Fruit fly (Drosophila melanogaster): ENCODE results near the gene CG3226.

The CG3226 gene

DNA sequence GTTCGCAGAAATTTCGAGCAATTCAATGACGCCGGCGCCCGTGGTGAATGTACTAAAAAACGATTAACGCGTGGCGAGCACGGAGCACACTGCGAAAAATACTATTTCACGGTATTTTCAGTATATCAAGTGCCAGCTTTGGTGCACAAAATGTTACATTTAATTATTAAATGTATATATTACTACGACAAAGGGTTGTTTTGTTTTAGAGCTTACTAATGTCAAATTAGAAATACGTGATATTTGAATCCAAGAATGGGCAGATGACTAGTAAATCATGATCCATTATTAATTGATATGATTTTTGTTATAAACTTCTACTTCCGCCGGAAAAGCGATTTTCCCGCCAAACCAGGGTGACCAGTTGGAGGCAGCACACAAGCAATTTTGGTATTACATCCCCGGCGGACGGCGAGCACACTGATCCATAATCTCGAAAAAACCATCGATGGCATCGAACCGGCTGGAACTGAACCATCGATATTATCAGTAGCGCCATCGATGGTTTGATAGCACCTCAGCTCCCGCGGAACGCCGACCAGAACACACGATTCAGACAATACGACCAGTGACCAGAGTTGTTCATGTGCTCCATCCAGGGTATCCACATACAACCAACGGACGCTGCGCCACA is at the start of gene CG3226, which contains the start of gene Cdc7:
TSS of gene CG3226 (minus strand) at position 51 of the 634 bp plus-strand sequence.
TSS of gene Cdc7 (plus strand) at position 344 of the 634 bp plus-strand sequence.
- TF ChIP-seq Sin3A (optimal IDR thresholded peaks at IDR 0.05) (no peak), ttk (optimal IDR thresholded peaks at IDR 0.05) (no peak), insv (optimal IDR thresholded peaks at IDR 0.05) (no peak), h (optimal IDR thresholded peaks at IDR 0.05) (no peak), psq (optimal IDR thresholded peaks at IDR 0.05) (no peak), Myc (optimal IDR thresholded peaks at IDR 0.05) (no peak)

DNA sequence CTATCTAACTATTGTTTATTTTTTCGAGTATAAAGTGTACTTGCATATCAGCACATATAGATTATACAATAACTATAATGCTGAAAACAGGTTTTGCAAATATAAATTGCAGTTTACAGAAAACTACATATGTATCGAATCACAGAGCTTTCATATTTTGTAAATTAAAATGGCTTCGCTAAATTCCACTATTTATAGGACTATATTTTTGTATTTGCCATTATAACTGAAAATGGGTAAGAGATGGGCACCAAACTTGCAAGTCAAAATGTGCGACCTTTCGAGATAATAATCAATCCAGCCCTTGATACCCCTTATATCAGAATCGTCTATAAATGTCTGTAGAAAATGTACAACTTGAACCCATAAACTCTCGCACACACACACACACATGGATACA is 49.2 kb upstream of the CG3226 start:
- TF ChIP-seq h (optimal IDR thresholded peaks at IDR 0.05) (no peak), Myc (optimal IDR thresholded peaks at IDR 0.05) (no peak), psq (optimal IDR thresholded peaks at IDR 0.05) (no peak), Sin3A (optimal IDR thresholded peaks at IDR 0.05) (no peak), ttk (optimal IDR thresholded peaks at IDR 0.05) (no peak), insv (optimal IDR thresholded peaks at IDR 0.05) (no peak)

DNA sequence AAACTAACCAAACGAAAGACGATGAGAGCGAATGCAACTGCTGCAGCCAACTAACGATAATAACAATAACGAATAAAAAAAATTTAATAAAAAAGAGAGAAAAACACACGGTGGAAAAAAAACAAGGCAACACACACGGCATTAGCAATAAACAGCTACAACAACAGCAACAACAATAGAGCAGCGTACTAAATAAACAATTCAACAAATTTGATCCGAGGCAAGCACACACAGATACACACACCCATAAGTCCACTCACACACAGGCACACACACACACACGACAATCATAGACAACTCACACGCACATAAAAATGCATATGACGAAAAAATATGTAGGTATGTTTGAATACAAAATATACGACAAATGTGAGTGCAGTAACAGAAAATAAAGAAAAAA is 48.5 kb upstream of the CG3226 start:
- TF ChIP-seq insv (optimal IDR thresholded peaks at IDR 0.05) = no peak
- no peak for TF ChIP-seq psq (optimal IDR thresholded peaks at IDR 0.05)
- TF ChIP-seq Sin3A (optimal IDR thresholded peaks at IDR 0.05) = no peak
- no peak for TF ChIP-seq h (optimal IDR thresholded peaks at IDR 0.05)
- no peak for TF ChIP-seq Myc (optimal IDR thresholded peaks at IDR 0.05)
- no peak for TF ChIP-seq ttk (optimal IDR thresholded peaks at IDR 0.05)

DNA sequence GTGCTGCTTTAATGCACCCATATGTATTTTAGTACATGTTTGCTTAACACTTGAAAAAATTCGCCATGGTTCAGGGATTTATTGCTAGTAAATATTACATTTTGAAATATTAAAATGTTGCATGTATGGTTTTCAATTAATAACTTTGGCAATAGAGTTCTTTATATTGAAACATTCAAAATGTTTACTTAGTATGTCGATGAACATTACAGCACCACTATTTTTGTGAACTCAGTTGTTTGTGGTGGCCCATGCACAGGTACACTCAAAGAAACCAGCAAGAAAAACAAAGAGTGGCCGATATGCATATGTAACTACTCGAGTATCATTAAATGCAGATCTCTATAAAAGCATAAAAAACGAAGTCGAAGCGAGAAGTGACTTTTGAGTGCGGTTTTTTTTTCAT is 48.0 kb upstream of the CG3226 start:
- TF ChIP-seq ttk (optimal IDR thresholded peaks at IDR 0.05) (no peak), h (optimal IDR thresholded peaks at IDR 0.05) (no peak), Sin3A (optimal IDR thresholded peaks at IDR 0.05) (no peak), Myc (optimal IDR thresholded peaks at IDR 0.05) (no peak), insv (optimal IDR thresholded peaks at IDR 0.05) (no peak)

DNA sequence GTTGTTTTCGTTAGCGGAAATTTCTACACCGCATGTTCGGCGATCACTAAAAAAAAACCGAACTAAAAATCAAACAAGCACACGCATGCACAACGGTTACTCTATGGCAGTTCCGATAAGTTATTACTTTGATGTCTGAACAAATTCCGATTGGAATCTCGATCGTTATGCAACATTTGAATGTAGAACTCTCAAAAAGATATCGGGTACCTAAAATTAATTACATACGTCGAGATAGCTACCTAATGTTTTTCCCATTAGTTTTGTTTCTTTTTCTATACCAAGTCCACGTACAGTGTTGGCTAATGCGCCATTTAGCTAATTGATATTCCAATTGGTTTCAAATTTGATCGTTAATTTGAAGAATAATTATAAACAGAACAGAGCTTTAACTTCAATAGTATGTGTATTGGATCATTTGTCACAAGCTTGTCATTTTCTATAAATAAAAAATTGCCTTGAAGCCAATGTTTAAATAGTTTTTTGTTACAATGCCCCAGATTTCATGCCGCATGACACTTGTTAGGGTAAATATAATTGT is 47.0 kb upstream of the CG3226 start:
- no peak for TF ChIP-seq h (optimal IDR thresholded peaks at IDR 0.05)
- no peak for TF ChIP-seq ttk (optimal IDR thresholded peaks at IDR 0.05)
- no peak for TF ChIP-seq insv (optimal IDR thresholded peaks at IDR 0.05)
- TF ChIP-seq Sin3A (optimal IDR thresholded peaks at IDR 0.05) = no peak
- TF ChIP-seq Myc (optimal IDR thresholded peaks at IDR 0.05) = no peak
- no peak for TF ChIP-seq psq (optimal IDR thresholded peaks at IDR 0.05)

DNA sequence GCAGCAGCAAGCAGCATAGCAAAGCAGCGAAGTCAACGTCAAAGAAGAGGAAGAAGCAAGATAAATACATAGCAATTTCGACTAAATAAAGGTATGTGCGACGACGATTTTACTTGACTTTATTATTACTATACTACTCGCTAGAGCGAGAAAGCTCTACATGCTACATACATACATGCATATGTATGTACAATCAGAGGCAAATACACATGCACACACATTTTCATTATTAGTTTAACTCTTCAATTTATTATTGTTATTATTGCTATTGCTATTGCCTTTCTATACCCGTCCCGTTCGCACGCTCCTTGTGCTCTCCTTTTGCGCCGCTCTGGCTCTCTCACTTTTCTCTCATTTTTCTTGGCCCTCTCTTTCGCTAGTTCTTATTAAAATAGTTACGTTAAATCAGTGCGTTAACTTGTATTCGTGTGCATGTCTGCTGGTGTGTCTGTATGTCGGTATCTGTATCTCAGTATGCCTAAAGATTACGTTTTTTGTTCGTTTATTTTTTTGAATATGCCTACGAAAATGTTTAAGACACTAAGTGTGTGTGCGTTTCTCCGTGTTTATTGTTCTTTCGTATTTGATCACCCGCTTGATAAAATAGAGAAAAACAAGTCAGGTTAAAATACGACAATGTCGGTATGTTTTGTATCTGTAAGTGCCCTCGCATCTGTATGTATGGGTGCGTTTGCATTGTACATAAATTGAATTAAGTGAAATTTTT is 46.4 kb upstream of the CG3226 start:
- no peak for TF ChIP-seq ttk (optimal IDR thresholded peaks at IDR 0.05)
- no peak for TF ChIP-seq Myc (optimal IDR thresholded peaks at IDR 0.05)
- no peak for TF ChIP-seq Sin3A (optimal IDR thresholded peaks at IDR 0.05)
- TF ChIP-seq h (optimal IDR thresholded peaks at IDR 0.05) = no peak
- TF ChIP-seq insv (optimal IDR thresholded peaks at IDR 0.05) = no peak
- no peak for TF ChIP-seq psq (optimal IDR thresholded peaks at IDR 0.05)

DNA sequence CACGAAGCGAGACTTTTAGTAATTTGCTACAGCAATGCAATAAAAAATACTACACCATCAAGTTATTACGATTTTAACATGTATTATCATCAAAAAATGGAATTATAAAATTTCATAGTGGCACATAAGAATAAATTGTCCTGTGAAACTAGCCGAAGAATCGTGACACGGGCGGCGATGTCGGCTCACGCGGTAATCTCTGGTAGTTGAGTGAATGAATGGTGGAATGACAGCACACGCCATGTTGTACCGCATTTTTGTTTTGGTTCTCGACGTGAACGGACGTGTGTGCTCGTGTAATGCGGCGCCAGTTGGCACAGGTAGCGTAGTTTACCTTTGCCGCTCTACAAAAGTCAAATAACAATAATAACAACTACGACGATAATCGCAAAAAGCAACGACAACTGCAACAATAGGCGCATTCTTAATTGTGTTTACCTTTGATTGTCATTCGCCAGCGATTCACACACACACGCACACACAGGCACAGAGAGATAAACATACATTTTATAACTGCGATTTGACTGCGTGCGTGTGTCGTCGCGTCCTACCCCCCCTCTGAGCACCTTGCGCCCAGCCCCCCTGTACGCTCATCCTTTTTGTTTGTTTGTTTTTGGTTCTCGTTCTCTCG is 45.3 kb upstream of the CG3226 start, which contains the start of gene CG14441:
TSS of gene CG14441 (plus strand) at position 254 of the 631 bp plus-strand sequence.
- TF ChIP-seq Sin3A (optimal IDR thresholded peaks at IDR 0.05) (no peak), insv (optimal IDR thresholded peaks at IDR 0.05) (no peak), Myc (optimal IDR thresholded peaks at IDR 0.05) (no peak), psq (optimal IDR thresholded peaks at IDR 0.05) (no peak), h (optimal IDR thresholded peaks at IDR 0.05) (no peak), ttk (optimal IDR thresholded peaks at IDR 0.05) (no peak)

DNA sequence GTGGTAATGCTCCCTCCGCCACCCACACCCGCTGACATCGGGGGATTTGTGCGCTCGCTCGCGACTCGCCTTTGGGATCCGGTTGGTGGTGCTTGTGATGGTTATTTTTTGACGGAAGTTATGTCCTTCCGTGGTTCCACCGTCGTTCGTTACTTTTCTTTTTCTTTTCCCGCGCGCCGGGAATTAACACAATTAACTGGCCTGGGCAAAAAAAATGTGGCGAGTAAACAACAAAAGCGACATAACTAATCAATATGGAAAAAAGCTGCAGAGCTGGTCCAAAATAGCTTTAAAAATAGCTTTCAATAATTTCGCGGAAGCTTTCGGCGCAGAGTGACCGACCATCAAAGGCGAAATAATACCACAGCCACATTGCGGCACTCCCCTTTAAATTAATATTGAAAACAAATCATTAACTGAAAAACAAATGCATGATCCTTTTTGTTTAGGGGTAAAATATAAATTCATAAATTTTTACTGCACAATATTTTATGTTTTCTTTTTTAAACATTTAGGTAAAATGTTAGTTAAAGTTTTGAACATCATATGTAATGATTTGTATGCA is 44.3 kb upstream of the CG3226 start, which contains the start of gene CG14440:
TSS of gene CG14440 (minus strand) at position 320 of the 565 bp plus-strand sequence.
- TF ChIP-seq psq (optimal IDR thresholded peaks at IDR 0.05) = no peak
- no peak for TF ChIP-seq h (optimal IDR thresholded peaks at IDR 0.05)
- TF ChIP-seq ttk (optimal IDR thresholded peaks at IDR 0.05) = no peak
- no peak for TF ChIP-seq insv (optimal IDR thresholded peaks at IDR 0.05)
- no peak for TF ChIP-seq Myc (optimal IDR thresholded peaks at IDR 0.05)
- no peak for TF ChIP-seq Sin3A (optimal IDR thresholded peaks at IDR 0.05)

DNA sequence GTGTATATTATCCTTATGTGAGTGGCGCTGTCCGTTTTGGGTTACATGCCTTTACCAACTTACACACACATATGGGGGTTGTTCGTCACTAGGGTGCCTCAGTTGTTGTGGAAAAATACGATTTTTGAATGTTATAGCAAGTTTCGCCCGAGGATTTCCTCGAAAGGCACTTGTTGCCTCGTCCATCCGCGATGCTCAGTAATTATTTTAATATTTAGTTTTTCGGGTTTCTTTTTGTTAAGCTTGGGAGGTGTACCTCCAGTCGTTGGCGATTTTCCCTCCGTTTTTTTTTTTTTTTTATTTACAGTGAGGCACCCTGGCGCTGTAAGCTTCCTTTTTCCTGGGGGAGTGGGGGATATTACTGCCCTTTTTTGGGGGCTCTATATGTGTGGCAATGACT is 42.4 kb upstream of the CG3226 start:
- no peak for TF ChIP-seq psq (optimal IDR thresholded peaks at IDR 0.05)
- no peak for TF ChIP-seq Sin3A (optimal IDR thresholded peaks at IDR 0.05)
- TF ChIP-seq ttk (optimal IDR thresholded peaks at IDR 0.05) = no peak
- no peak for TF ChIP-seq Myc (optimal IDR thresholded peaks at IDR 0.05)
- no peak for TF ChIP-seq insv (optimal IDR thresholded peaks at IDR 0.05)
- no peak for TF ChIP-seq h (optimal IDR thresholded peaks at IDR 0.05)

DNA sequence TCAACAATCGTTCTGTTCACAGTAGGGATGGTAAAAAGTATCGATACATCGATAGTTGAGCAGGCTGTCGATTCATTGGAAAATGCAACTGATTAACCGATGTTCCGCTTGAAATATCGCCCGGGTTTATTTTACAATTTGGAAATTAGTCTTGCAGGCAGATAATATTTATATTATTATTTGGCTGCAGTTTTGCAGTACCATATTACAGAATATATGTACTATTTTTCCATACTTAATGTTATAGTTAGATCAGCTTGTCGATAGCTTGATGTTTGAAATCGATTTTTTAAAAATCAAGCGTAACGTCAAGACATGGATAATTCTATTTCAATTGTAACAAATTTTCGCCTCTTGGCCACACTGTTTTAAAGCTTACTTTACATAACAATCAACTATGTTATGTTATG is 40.9 kb upstream of the CG3226 start, which contains the start of gene CG14442:
TSS of gene CG14442 (minus strand) at position 29 of the 410 bp plus-strand sequence.
- no peak for TF ChIP-seq ttk (optimal IDR thresholded peaks at IDR 0.05)
- no peak for TF ChIP-seq h (optimal IDR thresholded peaks at IDR 0.05)
- TF ChIP-seq Myc (optimal IDR thresholded peaks at IDR 0.05) = no peak
- TF ChIP-seq Sin3A (optimal IDR thresholded peaks at IDR 0.05) = no peak
- no peak for TF ChIP-seq psq (optimal IDR thresholded peaks at IDR 0.05)

DNA sequence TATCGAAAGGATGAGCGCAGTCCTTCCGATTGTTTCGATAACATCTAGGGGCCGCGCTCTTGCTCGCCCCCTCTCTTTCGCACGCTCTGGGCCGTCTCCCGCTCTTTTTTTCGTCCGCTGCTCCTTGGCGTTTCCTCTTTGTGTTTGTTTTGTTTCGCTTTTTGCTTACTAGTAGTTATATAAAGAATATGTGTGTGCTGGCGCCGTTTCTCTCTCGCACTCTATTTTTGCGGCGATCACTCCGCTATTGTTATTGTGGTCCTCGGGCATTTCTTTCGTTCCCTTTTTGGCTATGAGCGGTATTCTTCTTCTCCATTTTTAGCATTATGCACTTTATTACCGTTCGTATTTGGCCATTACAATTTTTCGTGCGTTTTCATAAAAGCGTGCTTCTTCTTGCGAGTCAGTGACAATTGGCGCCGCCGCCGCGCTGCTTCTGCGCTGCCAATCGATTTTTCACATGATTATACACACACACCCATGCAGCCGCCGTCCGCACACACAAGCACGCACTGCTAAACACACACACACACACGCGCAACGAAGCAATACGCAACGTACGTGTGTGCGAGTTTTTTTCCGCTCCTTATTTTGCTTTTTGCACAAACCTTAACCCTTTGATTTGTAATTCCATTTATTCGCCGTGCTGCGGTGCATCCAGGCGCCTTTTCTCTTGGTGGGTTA is 40.2 kb upstream of the CG3226 start:
- TF ChIP-seq psq (optimal IDR thresholded peaks at IDR 0.05) (no peak), Sin3A (optimal IDR thresholded peaks at IDR 0.05) (no peak), h (optimal IDR thresholded peaks at IDR 0.05) (no peak)

Measured in Kc167 (cell line).